Fruit fly (Drosophila melanogaster) S2 (cell line): ENCODE measurements around the gene CG11601.

ENCODE experiments used
- CG8478 ChIP-seq: fragments of >200 bp; optimal IDR thresholded peaks from 2 replicates; lab custom pipeline; 2018
- CTCF ChIP-seq, 2 experiments: fragments of >200 bp; optimal IDR thresholded peaks; 2 replicates each; lab custom pipeline; 2018

DNA sequence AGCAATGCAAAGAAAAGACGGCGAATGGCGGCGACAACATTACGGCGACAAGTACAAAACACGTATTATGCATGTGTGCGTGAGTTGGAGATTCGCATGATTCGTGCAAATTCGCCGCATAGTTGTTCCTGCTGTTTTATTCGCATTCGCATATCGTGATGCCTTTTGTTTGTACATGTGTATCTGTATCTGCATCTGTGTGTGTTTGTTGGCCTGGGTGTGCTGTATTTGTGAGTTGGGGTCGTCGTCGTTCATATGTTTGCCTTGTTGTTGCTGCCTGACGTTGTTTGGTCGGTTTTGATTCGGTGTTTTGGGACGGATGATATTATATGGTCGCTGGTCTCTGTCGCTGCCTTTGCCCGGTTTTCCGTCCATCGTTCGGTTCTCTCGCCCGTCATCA lies 35.6 kb downstream of the CG11601 start:
- TF ChIP-seq CG8478 (lab: Kevin White, UChicago): no peak
- no peak for TF ChIP-seq CTCF (optimal IDR thresholded peaks at IDR 0.05; lab: Kevin White, UChicago)
